Fruit fly (Drosophila melanogaster) whole organism, embryonic: ENCODE results near the gene ocn.

Source experiments
- Abd-B ChIP-seq: fragments of 200-800 bp; sonication (Bioruptor generic); optimal IDR thresholded peaks from 2 replicates; lab custom pipeline; 2018; ENCODE audit warnings: missing biosample characterization, mild to moderate bottlenecking, missing genetic modification characterization, moderate library complexity
- Ada2b ChIP-seq: fragments of 200-800 bp; sonication (Bioruptor generic); IDR thresholded peaks from 2 replicates; pipeline ENCODE4 v1.3.6; 2022; ENCODE audit warnings: missing biosample characterization, missing genetic modification characterization
- CG10654 ChIP-seq: fragments of 200-800 bp; sonication (Bioruptor generic); optimal IDR thresholded peaks from 2 replicates; lab custom pipeline; 2016; ENCODE audit warnings: missing biosample characterization, missing genetic modification characterization
- CG11093 ChIP-seq: fragments of 200-800 bp; sonication (Bioruptor generic); IDR thresholded peaks from 3 replicates; pipeline ENCODE4 v1.3.6; 2022; ENCODE audit warnings: missing biosample characterization, missing genetic modification characterization
- CG11504 ChIP-seq: fragments of 200-800 bp; sonication (Bioruptor generic); optimal IDR thresholded peaks from 3 replicates; lab custom pipeline; 2019; ENCODE audit warnings: missing biosample characterization, mild to moderate bottlenecking, missing genetic modification characterization, moderate library complexity
- CG1602 ChIP-seq: fragments of 200-800 bp; sonication (Bioruptor generic); optimal IDR thresholded peaks from 3 replicates; lab custom pipeline; 2016; ENCODE audit warnings: missing biosample characterization, missing genetic modification characterization
- CG17186 ChIP-seq: fragments of 200-800 bp; sonication (Bioruptor generic); optimal IDR thresholded peaks from 3 replicates; lab custom pipeline; 2017; ENCODE audit warnings: missing biosample characterization, missing genetic modification reagents, missing genetic modification characterization
- CG17802 ChIP-seq: fragments of 200-800 bp; sonication (Bioruptor generic); optimal IDR thresholded peaks from 2 replicates; lab custom pipeline; 2018; ENCODE audit warnings: missing biosample characterization, mild to moderate bottlenecking, missing genetic modification characterization, moderate library complexity
- CG18011 ChIP-seq: fragments of 200-800 bp; sonication (Bioruptor generic); optimal IDR thresholded peaks from 2 replicates; lab custom pipeline; 2017; ENCODE audit warnings: missing biosample characterization, missing genetic modification characterization, mild to moderate bottlenecking, moderate library complexity, missing genotype
- CG18619 ChIP-seq: fragments of 200-800 bp; sonication (Bioruptor generic); optimal IDR thresholded peaks from 3 replicates; lab custom pipeline; 2017; ENCODE audit warnings: missing biosample characterization, mild to moderate bottlenecking, missing genetic modification characterization
- CG2202 ChIP-seq: fragments of 200-800 bp; sonication (Bioruptor generic); optimal IDR thresholded peaks from 2 replicates; lab custom pipeline; 2018; ENCODE audit warnings: missing biosample characterization, mild to moderate bottlenecking, missing genetic modification characterization
- CG42726 ChIP-seq: fragments of 200-800 bp; sonication (Bioruptor generic); IDR thresholded peaks from 2 replicates; pipeline ENCODE4 v1.3.6; 2022; ENCODE audit warnings: missing biosample characterization, missing genetic modification characterization; ENCODE audit not compliant: partially characterized antibody
- CG4820 ChIP-seq: fragments of 200-800 bp; sonication (Bioruptor generic); optimal IDR thresholded peaks from 3 replicates; lab custom pipeline; 2016; ENCODE audit warnings: missing biosample characterization, missing genetic modification characterization
- CG6654 ChIP-seq: fragments of 200-800 bp; sonication (Bioruptor generic); optimal IDR thresholded peaks from 2 replicates; lab custom pipeline; 2017; ENCODE audit warnings: missing biosample characterization, mild to moderate bottlenecking, missing genetic modification characterization
- CG7271 ChIP-seq: fragments of 200-800 bp; sonication (Bioruptor generic); optimal IDR thresholded peaks from 2 replicates; lab custom pipeline; 2018; ENCODE audit warnings: missing biosample characterization, mild to moderate bottlenecking, missing genetic modification characterization, moderate library complexity
- D19A ChIP-seq: fragments of 200-800 bp; optimal IDR thresholded peaks from 3 replicates; lab custom pipeline; 2019; ENCODE audit warnings: missing biosample characterization, mild to moderate bottlenecking, missing genetic modification characterization, moderate library complexity
- D19B ChIP-seq: fragments of 200-800 bp; sonication (Bioruptor generic); optimal IDR thresholded peaks from 2 replicates; lab custom pipeline; 2017; ENCODE audit warnings: missing biosample characterization, mild to moderate bottlenecking, missing genetic modification characterization
- Dad ChIP-seq: fragments of 200-800 bp; sonication (Bioruptor generic); optimal IDR thresholded peaks from 3 replicates; lab custom pipeline; 2016; ENCODE audit warnings: missing biosample characterization, missing genetic modification characterization
- Doc3 ChIP-seq: fragments of 200-800 bp; sonication (Bioruptor generic); IDR thresholded peaks from 3 replicates; pipeline ENCODE4 v1.3.6; 2022; ENCODE audit warnings: missing biosample characterization, missing genetic modification characterization; ENCODE audit not compliant: partially characterized antibody
- MESR4 ChIP-seq: fragments of 200-800 bp; sonication (Bioruptor generic); optimal IDR thresholded peaks from 2 replicates; lab custom pipeline; 2018; ENCODE audit warnings: missing biosample characterization, mild to moderate bottlenecking, missing genetic modification characterization, moderate library complexity
- NFAT ChIP-seq: fragments of 200-800 bp; sonication (Bioruptor generic); IDR thresholded peaks from 2 replicates; pipeline ENCODE4 v1.3.6; 2022; ENCODE audit warnings: missing biosample characterization, missing genetic modification characterization
- Xbp1 ChIP-seq: fragments of 200-800 bp; sonication (Bioruptor generic); optimal IDR thresholded peaks from 3 replicates; lab custom pipeline; 2016; ENCODE audit warnings: missing biosample characterization, mild to moderate bottlenecking, missing genetic modification characterization
- ase ChIP-seq: fragments of 200-800 bp; sonication (Bioruptor generic); IDR thresholded peaks from 3 replicates; pipeline ENCODE4 v1.3.6; 2022; ENCODE audit warnings: missing biosample characterization, missing genetic modification characterization
- cad ChIP-seq: fragments of >200 bp; optimal IDR thresholded peaks from 2 replicates; lab custom pipeline; 2017; ENCODE audit warnings: missing biosample characterization, missing genetic modification characterization
- chinmo ChIP-seq: fragments of 200-800 bp; sonication (Bioruptor generic); IDR thresholded peaks from 4 replicates; pipeline ENCODE4 v1.3.6; 2022; ENCODE audit warnings: missing biosample characterization, missing genetic modification characterization; ENCODE audit not compliant: partially characterized antibody
- dysf ChIP-seq: fragments of 200-800 bp; sonication (Bioruptor generic); IDR thresholded peaks from 3 replicates; pipeline ENCODE4 v1.3.6; 2022; ENCODE audit warnings: missing biosample characterization, missing genetic modification characterization
- esg ChIP-seq: fragments of 200-800 bp; sonication (Bioruptor generic); conservative IDR thresholded peaks from 2 replicates; pipeline ENCODE4 v1.3.6; 2022; ENCODE audit warnings: missing biosample characterization, missing genetic modification characterization
- eve ChIP-seq, 2 experiments: fragments of >200 bp; optimal IDR thresholded peaks; 2 replicates each; lab custom pipeline; 2017; ENCODE audit warnings: missing biosample characterization in 2 of 2, missing genetic modification characterization in 2 of 2
- fd102C ChIP-seq: fragments of 200-800 bp; sonication (Bioruptor generic); optimal IDR thresholded peaks from 2 replicates; lab custom pipeline; 2018; ENCODE audit warnings: missing biosample characterization, mild to moderate bottlenecking, missing genetic modification characterization, moderate library complexity
- fru ChIP-seq: fragments of >200 bp; optimal IDR thresholded peaks from 2 replicates; lab custom pipeline; 2017
- gcm2 ChIP-seq: fragments of 200-800 bp; sonication (Bioruptor generic); optimal IDR thresholded peaks from 2 replicates; lab custom pipeline; 2016; ENCODE audit warnings: missing biosample characterization, missing genetic modification characterization
- gem ChIP-seq: fragments of 200-800 bp; sonication (Bioruptor generic); optimal IDR thresholded peaks from 2 replicates; lab custom pipeline; 2019; ENCODE audit warnings: missing biosample characterization, mild to moderate bottlenecking, missing genetic modification characterization, moderate library complexity
- kah ChIP-seq: fragments of 200-800 bp; sonication (Bioruptor generic); optimal IDR thresholded peaks from 2 replicates; lab custom pipeline; 2018; ENCODE audit warnings: missing biosample characterization, mild to moderate bottlenecking, missing genetic modification characterization
- lab ChIP-seq: fragments of 200-800 bp; sonication (Bioruptor generic); optimal IDR thresholded peaks from 3 replicates; lab custom pipeline; 2017; ENCODE audit warnings: missing biosample characterization, missing genetic modification characterization, mild to moderate bottlenecking, moderate library complexity, missing genetic modification reagents
- mam ChIP-seq: fragments of 200-800 bp; sonication (Bioruptor generic); optimal IDR thresholded peaks from 3 replicates; lab custom pipeline; 2016; ENCODE audit warnings: missing biosample characterization, missing genetic modification characterization
- mirr ChIP-seq: fragments of 200-800 bp; sonication (Bioruptor generic); optimal IDR thresholded peaks from 3 replicates; lab custom pipeline; 2018; ENCODE audit warnings: missing biosample characterization, mild to moderate bottlenecking, missing genetic modification characterization
- nerfin-2 ChIP-seq: fragments of 200-800 bp; sonication (Bioruptor generic); IDR thresholded peaks from 2 replicates; pipeline ENCODE4 v1.3.6; 2022; ENCODE audit warnings: missing biosample characterization, missing genetic modification characterization; ENCODE audit not compliant: partially characterized antibody
- odd ChIP-seq: fragments of 200-800 bp; sonication (Bioruptor generic); optimal IDR thresholded peaks from 2 replicates; lab custom pipeline; 2017; ENCODE audit warnings: missing biosample characterization, mild to moderate bottlenecking, missing genetic modification characterization
- pho ChIP-seq: fragments of 200-800 bp; sonication (Bioruptor generic); optimal IDR thresholded peaks from 2 replicates; lab custom pipeline; 2016; ENCODE audit warnings: missing biosample characterization, missing genetic modification characterization
- phol ChIP-seq: fragments of 200-800 bp; sonication (Bioruptor generic); optimal IDR thresholded peaks from 3 replicates; lab custom pipeline; 2018; ENCODE audit warnings: missing biosample characterization, mild to moderate bottlenecking, missing genetic modification characterization, moderate library complexity
- sc ChIP-seq, 3 experiments: fragments of >200 bp in 2 of 3; fragments of 200-800 bp in 1 of 3; sonication (Bioruptor generic) in 1 of 3; optimal IDR thresholded peaks; 2 replicates in 2 of 3; 3 replicates in 1 of 3; lab custom pipeline; 2017; ENCODE audit warnings: mild to moderate bottlenecking in 1 of 3, missing biosample characterization in 1 of 3, missing genetic modification characterization in 1 of 3, missing genetic modification reagents in 1 of 3
- sisA ChIP-seq: fragments of 200-800 bp; sonication (Bioruptor generic); IDR thresholded peaks from 2 replicates; pipeline ENCODE4 v1.3.6; 2022; ENCODE audit warnings: missing biosample characterization, missing genetic modification characterization
- slp2 ChIP-seq: fragments of 200-800 bp; sonication (Bioruptor generic); optimal IDR thresholded peaks from 2 replicates; lab custom pipeline; 2016; ENCODE audit warnings: missing biosample characterization, missing genetic modification characterization
- ssp ChIP-seq: fragments of 200-800 bp; sonication (Bioruptor generic); IDR thresholded peaks from 2 replicates; pipeline ENCODE4 v1.3.6; 2022; ENCODE audit warnings: missing biosample characterization, missing genetic modification characterization
- tgo ChIP-seq: fragments of 200-800 bp; sonication (Bioruptor generic); IDR thresholded peaks from 3 replicates; pipeline ENCODE4 v1.3.6; 2022; ENCODE audit warnings: missing biosample characterization, missing genetic modification characterization
- tio ChIP-seq: fragments of 200-800 bp; sonication (Bioruptor generic); optimal IDR thresholded peaks from 2 replicates; lab custom pipeline; 2017; ENCODE audit warnings: missing biosample characterization, missing genetic modification characterization, inconsistent platforms
- toy ChIP-seq: fragments of 200-800 bp; sonication (Bioruptor generic); IDR thresholded peaks from 2 replicates; pipeline ENCODE4 v1.3.6; 2022; ENCODE audit warnings: missing biosample characterization, missing genetic modification characterization

The ocn gene

dm6 chr3R:30037630-30038029 lies at the start of gene ocn:
Gene ocn, minus strand, starts transcription at chr3R:30037730.
- TF ChIP-seq cad (GFP tag; lab: Kevin White, UChicago) (no peak), Doc3 (GFP tag; lab: Robert Waterston, UW) (0 out of 3 replicates have a peak, but pooled peaks have one; percentile 6), pho (GFP tag; lab: Kevin White, UChicago) (no peak), tio (no peak), fd102C (no peak), NFAT (GFP tag; lab: Robert Waterston, UW) (no peak), CG17802 (tag; lab: Kevin White, UChicago) (no peak), ssp (GFP tag; lab: Robert Waterston, UW) (no peak)
- TF ChIP-seq, all 482 proteins: peak for 1

dm6 chr3R:30084137-30084536 lies 46.6 kb upstream of the ocn start:
- TF ChIP-seq esg (GFP tag; lab: Robert Waterston, UW) (no peak), CG11504 (tag; lab: Kevin White, UChicago) (peak; percentile 9), gem (tag; lab: Kevin White, UChicago) (peak; percentile 4)

- no peak for TF ChIP-seq CG6654 (GFP tag; lab: Kevin White, UChicago)
- TF ChIP-seq D19A (tag; lab: Kevin White, UChicago), result no peak
- TF ChIP-seq nerfin-2 (GFP tag; lab: Robert Waterston, UW), result no peak
- no peak for TF ChIP-seq eve (GFP tag; optimal IDR thresholded peaks at IDR 0.05; lab: Kevin White, UChicago)
- TF ChIP-seq CG2202, result no peak
- TF ChIP-seq CG7271 (tag; lab: Kevin White, UChicago), result no peak
- no peak for TF ChIP-seq CG10654 (GFP tag; lab: Kevin White, UChicago)
- no peak for TF ChIP-seq CG18619 (GFP tag; lab: Kevin White, UChicago)
- 0 out of 3 replicates have a peak, but pooled peaks have one; percentile 16 for TF ChIP-seq tgo (GFP tag; lab: Robert Waterston, UW)
- TF ChIP-seq odd (GFP tag; lab: Kevin White, UChicago), result no peak
- TF ChIP-seq Xbp1, result peak; percentile 15
- TF ChIP-seq Abd-B (GFP tag; lab: Kevin White, UChicago), result peak; percentile 26
- no peak for TF ChIP-seq Dad (GFP tag; lab: Kevin White, UChicago)
- no peak for TF ChIP-seq CG11093 (GFP tag; lab: Robert Waterston, UW)
- TF ChIP-seq kah (GFP tag; lab: Kevin White, UChicago), result no peak
- TF ChIP-seq MESR4 (GFP tag; lab: Kevin White, UChicago), result no peak
- TF ChIP-seq sc (optimal IDR thresholded peaks at IDR 0.05; lab: Kevin White, UChicago), result no peak
- no peak for TF ChIP-seq sc (GFP tag; optimal IDR thresholded peaks at IDR 0.05; lab: Kevin White, UChicago)
- TF ChIP-seq CG17802 (tag; lab: Kevin White, UChicago), result no peak
- TF ChIP-seq CG42726 (GFP tag; lab: Robert Waterston, UW), result no peak
- TF ChIP-seq mirr (GFP tag; lab: Kevin White, UChicago), result no peak
- TF ChIP-seq sisA (GFP tag; lab: Robert Waterston, UW), result no peak; the same call in 1 of the 2 replicates
- TF ChIP-seq dysf, result 0 out of 3 replicates have a peak, but pooled peaks have one; percentile 28
- TF ChIP-seq phol (tag; lab: Kevin White, UChicago), result peak; percentile 24
- no peak for TF ChIP-seq toy (GFP tag; lab: Robert Waterston, UW)
- TF ChIP-seq gcm2 (GFP tag; lab: Kevin White, UChicago), result no peak
- TF ChIP-seq fru (lab: Kevin White, UChicago), result no peak
- no peak for TF ChIP-seq chinmo
- TF ChIP-seq D19B, result no peak
- TF ChIP-seq CG4820 (GFP tag; lab: Kevin White, UChicago), result no peak
- TF ChIP-seq ase (GFP tag; lab: Robert Waterston, UW), result no peak
- no peak for TF ChIP-seq CG1602 (GFP tag; lab: Kevin White, UChicago)
- no peak for TF ChIP-seq Ada2b (GFP tag; lab: Robert Waterston, UW)
- no peak for TF ChIP-seq CG18011
- TF ChIP-seq CG17186 (GFP tag; lab: Kevin White, UChicago), result no peak
- TF ChIP-seq pho (GFP tag; lab: Kevin White, UChicago), result no peak
- no peak for TF ChIP-seq mam (GFP tag; lab: Kevin White, UChicago)
- no peak for TF ChIP-seq slp2 (GFP tag; lab: Kevin White, UChicago)
- TF ChIP-seq lab (GFP tag; lab: Kevin White, UChicago), result peak; percentile 20
These were observed 45.7 kb upstream of the ocn start for dm6 chr3R:30083215-30083614.
